Worm (Caenorhabditis elegans) whole organism, L3 larva: ENCODE data around the gene eco-1.
A peak's percentile ranks its signal among the peaks of the same experiment; 100 is the strongest.

Experiments used
- ama-1 ChIP-seq: fragments of 150-350 bp; optimal IDR thresholded peaks from 2 replicates; lab custom pipeline; 2018
- elt-2 ChIP-seq: sonication (generic microtip); optimal IDR thresholded peaks from 2 replicates; lab custom pipeline; 2016; ENCODE audit warnings: missing genetic modification reagents, mild to moderate bottlenecking, missing genetic modification characterization, missing compliant biosample characterization
- elt-3 ChIP-seq, 3 experiments: fragments of 150-350 bp in 1 of 3; sonication (generic microtip) in 2 of 3; optimal IDR thresholded peaks; 2 replicates in 2 of 3; 4 replicates in 1 of 3; lab custom pipeline; 2014 to 2017; ENCODE audit warnings: missing biosample characterization in 3 of 3, missing genetic modification characterization in 3 of 3
- fos-1 ChIP-seq: fragments of 150-350 bp; optimal IDR thresholded peaks from 2 replicates; lab custom pipeline; 2014; ENCODE audit warnings: missing biosample characterization, missing genetic modification characterization
- nfya-1 ChIP-seq: sonication (generic microtip); optimal IDR thresholded peaks from 2 replicates; lab custom pipeline; 2017; ENCODE audit warnings: missing genetic modification characterization, mild to moderate bottlenecking, missing compliant biosample characterization, antibody characterized with exemption, moderate library complexity; ENCODE audit not compliant: insufficient read depth
- nhr-11 ChIP-seq: fragments of 150-350 bp; optimal IDR thresholded peaks from 2 replicates; lab custom pipeline; 2014; ENCODE audit warnings: missing biosample characterization, missing genetic modification characterization
- nhr-12 ChIP-seq: fragments of 150-350 bp; optimal IDR thresholded peaks from 2 replicates; lab custom pipeline; 2014; ENCODE audit warnings: missing biosample characterization, missing genetic modification characterization
- nhr-77 ChIP-seq: fragments of 150-350 bp; optimal IDR thresholded peaks from 2 replicates; lab custom pipeline; 2014; ENCODE audit warnings: missing biosample characterization, missing genetic modification characterization
- snpc-4 ChIP-seq: fragments of 150-350 bp; optimal IDR thresholded peaks from 2 replicates; lab custom pipeline; 2014; ENCODE audit warnings: missing biosample characterization, missing genetic modification characterization
- tbx-2 ChIP-seq: sonication (generic microtip); optimal IDR thresholded peaks from 2 replicates; lab custom pipeline; 2016; ENCODE audit warnings: mild to moderate bottlenecking, missing genetic modification characterization, missing compliant biosample characterization
- unc-39 ChIP-seq: sonication (generic microtip); optimal IDR thresholded peaks from 4 replicates; lab custom pipeline; 2017; ENCODE audit warnings: missing biosample characterization, missing genetic modification characterization

DNA sequence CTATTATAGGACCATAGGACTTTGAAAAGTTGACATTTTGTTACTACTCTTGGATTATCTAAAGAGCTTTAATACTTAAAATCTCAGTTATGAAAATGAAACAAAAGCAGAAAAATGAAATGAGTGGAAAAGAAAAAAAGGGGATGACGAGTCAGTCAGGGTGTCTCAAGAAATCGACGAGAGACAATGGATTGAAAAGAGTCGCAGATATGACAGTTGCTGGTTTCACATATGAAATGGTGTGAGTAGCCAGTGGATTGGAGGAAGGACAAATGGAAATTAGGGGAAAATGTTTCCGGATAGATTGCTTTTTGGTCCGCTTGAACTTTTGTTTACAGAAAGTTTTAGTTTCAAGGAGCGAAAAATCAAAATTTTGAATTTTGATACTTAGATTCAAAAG is 38.3 kb upstream of the eco-1 start:
- TF ChIP-seq unc-39 (tag; lab: Kevin White, UChicago) (no peak), nhr-12 (no peak), fos-1 (tag; lab: Kevin White, UChicago) (no peak), tbx-2 (tag; lab: Kevin White, UChicago) (no peak), ama-1 (no peak), nhr-11 (no peak), nhr-77 (tag; lab: Kevin White, UChicago) (no peak), snpc-4 (tag; lab: Kevin White, UChicago) (no peak), nfya-1 (tag; lab: Kevin White, UChicago) (peak; percentile 25), elt-3 (tag; optimal IDR thresholded peaks at IDR 0.05; lab: Kevin White, UChicago) (no peak), elt-2 (tag; lab: Kevin White, UChicago) (no peak)
